Fruit fly (Drosophila melanogaster) whole organism, embryonic: ENCODE measurements around the gene pros.
A peak's percentile ranks its signal among the peaks of the same experiment; 100 is the strongest.

ENCODE experiments used
- Bdp1 ChIP-seq: fragments of 200-800 bp; sonication (Bioruptor generic); optimal IDR thresholded peaks from 3 replicates; lab custom pipeline; 2016; ENCODE audit warnings: missing biosample characterization, missing genetic modification characterization
- CG13296 ChIP-seq: fragments of 200-800 bp; sonication (Bioruptor generic); optimal IDR thresholded peaks from 3 replicates; lab custom pipeline; 2018; ENCODE audit warnings: missing biosample characterization, mild to moderate bottlenecking, missing genetic modification characterization
- CG13624 ChIP-seq: fragments of 200-800 bp; sonication (Bioruptor generic); optimal IDR thresholded peaks from 2 replicates; lab custom pipeline; 2016; ENCODE audit warnings: missing biosample characterization, missing genetic modification characterization
- CG15011 ChIP-seq: fragments of 200-800 bp; sonication (Bioruptor generic); optimal IDR thresholded peaks from 3 replicates; lab custom pipeline; 2018; ENCODE audit warnings: missing biosample characterization, mild to moderate bottlenecking, missing genetic modification characterization
- CG1529 ChIP-seq: fragments of 200-800 bp; sonication (Bioruptor generic); optimal IDR thresholded peaks from 3 replicates; lab custom pipeline; 2018; ENCODE audit warnings: missing biosample characterization, missing genetic modification characterization
- CG16863 ChIP-seq: fragments of 200-800 bp; sonication (Bioruptor generic); optimal IDR thresholded peaks from 3 replicates; lab custom pipeline; 2016; ENCODE audit warnings: missing biosample characterization, missing genetic modification characterization
- CG2116 ChIP-seq: fragments of 200-800 bp; sonication (Bioruptor generic); optimal IDR thresholded peaks from 3 replicates; lab custom pipeline; 2018; ENCODE audit warnings: missing biosample characterization, mild to moderate bottlenecking, missing genetic modification characterization
- CG2678 ChIP-seq: fragments of 200-800 bp; sonication (Bioruptor generic); optimal IDR thresholded peaks from 3 replicates; lab custom pipeline; 2019; ENCODE audit warnings: missing biosample characterization, mild to moderate bottlenecking, missing genetic modification characterization, moderate library complexity
- CG31365 ChIP-seq: fragments of 200-800 bp; sonication (Bioruptor generic); optimal IDR thresholded peaks from 2 replicates; lab custom pipeline; 2018; ENCODE audit warnings: missing biosample characterization, mild to moderate bottlenecking, missing genetic modification characterization
- CG33557 ChIP-seq: fragments of 200-800 bp; sonication (Bioruptor generic); optimal IDR thresholded peaks from 2 replicates; lab custom pipeline; 2019; ENCODE audit warnings: missing biosample characterization, mild to moderate bottlenecking, missing genetic modification characterization, moderate library complexity
- CG4707 ChIP-seq: fragments of 200-800 bp; sonication (Bioruptor generic); optimal IDR thresholded peaks from 2 replicates; lab custom pipeline; 2018; ENCODE audit warnings: missing biosample characterization, mild to moderate bottlenecking, missing genetic modification characterization, moderate library complexity
- CG4854 ChIP-seq: fragments of 200-800 bp; sonication (Bioruptor generic); optimal IDR thresholded peaks from 2 replicates; lab custom pipeline; 2016; ENCODE audit warnings: missing biosample characterization, missing genetic modification characterization, inconsistent platforms
- CG6175 ChIP-seq: fragments of 200-800 bp; sonication (Bioruptor generic); IDR thresholded peaks from 3 replicates; pipeline ENCODE4 v1.3.6; 2022; ENCODE audit warnings: missing biosample characterization, missing genetic modification characterization
- CG6683 ChIP-seq: fragments of 200-800 bp; sonication (Bioruptor generic); optimal IDR thresholded peaks from 2 replicates; lab custom pipeline; 2017; ENCODE audit warnings: missing biosample characterization, mild to moderate bottlenecking, missing genetic modification characterization, missing genetic modification reagents
- CG7786 ChIP-seq: fragments of 200-800 bp; sonication (Bioruptor generic); optimal IDR thresholded peaks from 2 replicates; lab custom pipeline; 2016; ENCODE audit warnings: missing biosample characterization, missing genetic modification characterization
- CG7963 ChIP-seq: fragments of 200-800 bp; sonication (Bioruptor generic); IDR thresholded peaks from 3 replicates; pipeline ENCODE4 v1.3.6; 2022; ENCODE audit warnings: missing biosample characterization, missing genetic modification characterization; ENCODE audit not compliant: partially characterized antibody
- CG8290 ChIP-seq, 3 experiments: fragments of 200-800 bp; sonication (Bioruptor generic); optimal IDR thresholded peaks; 2 replicates each; lab custom pipeline; 2016 to 2019; ENCODE audit warnings: missing biosample characterization in 3 of 3, missing genetic modification characterization in 3 of 3, mild to moderate bottlenecking in 2 of 3, moderate library complexity in 1 of 3
- CG9215 ChIP-seq: fragments of 200-800 bp; sonication (Bioruptor generic); IDR thresholded peaks from 2 replicates; pipeline ENCODE4 v1.3.6; 2022; ENCODE audit warnings: missing biosample characterization, missing genetic modification characterization
- CrebB ChIP-seq: fragments of 200-800 bp; sonication (Bioruptor generic); optimal IDR thresholded peaks from 3 replicates; lab custom pipeline; 2018; ENCODE audit warnings: missing biosample characterization, mild to moderate bottlenecking, missing genetic modification characterization
- D ChIP-seq, 2 experiments: fragments of 200-800 bp in 1 of 2; fragments of >200 bp in 1 of 2; sonication (Bioruptor generic) in 1 of 2; optimal IDR thresholded peaks; 2 replicates in 1 of 2; 3 replicates in 1 of 2; lab custom pipeline; 2017; ENCODE audit warnings: mild to moderate bottlenecking in 1 of 2, missing biosample characterization in 1 of 2, missing genetic modification characterization in 1 of 2, missing genetic modification reagents in 1 of 2
- Deaf1 ChIP-seq: fragments of 200-800 bp; optimal IDR thresholded peaks from 3 replicates; lab custom pipeline; 2019; ENCODE audit warnings: missing biosample characterization, mild to moderate bottlenecking, missing genetic modification characterization, moderate library complexity
- Elba2 ChIP-seq: fragments of 200-800 bp; sonication (Bioruptor generic); optimal IDR thresholded peaks from 3 replicates; lab custom pipeline; 2016; ENCODE audit warnings: missing biosample characterization, missing genetic modification characterization
- Fer1 ChIP-seq: fragments of 200-800 bp; sonication (Bioruptor generic); optimal IDR thresholded peaks from 2 replicates; lab custom pipeline; 2017; ENCODE audit warnings: missing biosample characterization, mild to moderate bottlenecking, missing genetic modification characterization
- Fer3 ChIP-seq: fragments of 200-800 bp; sonication (Bioruptor generic); optimal IDR thresholded peaks from 2 replicates; lab custom pipeline; 2018; ENCODE audit warnings: missing biosample characterization, mild to moderate bottlenecking, missing genetic modification characterization, moderate library complexity
- NK7.1 ChIP-seq: fragments of 200-800 bp; sonication (Bioruptor generic); optimal IDR thresholded peaks from 3 replicates; lab custom pipeline; 2016; ENCODE audit warnings: missing biosample characterization, missing genetic modification characterization
- Pdp1 ChIP-seq, 2 experiments: fragments of 200-800 bp; sonication (Bioruptor generic); optimal IDR thresholded peaks; 3 replicates each; lab custom pipeline; 2016; ENCODE audit warnings: missing biosample characterization in 2 of 2, missing genetic modification characterization in 2 of 2, mild to moderate bottlenecking in 1 of 2, moderate library complexity in 1 of 2
- Rfx ChIP-seq: fragments of 200-800 bp; sonication (Bioruptor generic); IDR thresholded peaks from 2 replicates; pipeline ENCODE4 v1.3.6; 2022; ENCODE audit warnings: missing biosample characterization, missing genetic modification characterization
- Sry-β ChIP-seq: fragments of 200-800 bp; sonication (Bioruptor generic); optimal IDR thresholded peaks from 2 replicates; lab custom pipeline; 2018; ENCODE audit warnings: missing biosample characterization, mild to moderate bottlenecking, missing genetic modification characterization, moderate library complexity
- Ssrp ChIP-seq: fragments of 200-800 bp; sonication (Bioruptor generic); optimal IDR thresholded peaks from 2 replicates; lab custom pipeline; 2018; ENCODE audit warnings: missing biosample characterization, mild to moderate bottlenecking, missing genetic modification characterization, moderate library complexity
- YL-1 ChIP-seq: fragments of 200-800 bp; sonication (Bioruptor generic); optimal IDR thresholded peaks from 3 replicates; lab custom pipeline; 2017; ENCODE audit warnings: missing biosample characterization, mild to moderate bottlenecking, missing genetic modification characterization
- ac ChIP-seq: fragments of 200-800 bp; sonication (Bioruptor generic); optimal IDR thresholded peaks from 3 replicates; lab custom pipeline; 2017; ENCODE audit warnings: missing biosample characterization, mild to moderate bottlenecking, missing genetic modification characterization
- aop ChIP-seq: fragments of 200-800 bp; sonication (Bioruptor generic); IDR thresholded peaks from 2 replicates; pipeline ENCODE4 v1.3.6; 2022; ENCODE audit warnings: missing biosample characterization, missing genetic modification characterization
- ash1 ChIP-seq: fragments of 200-800 bp; sonication (Bioruptor generic); optimal IDR thresholded peaks from 2 replicates; lab custom pipeline; 2018; ENCODE audit warnings: missing biosample characterization, mild to moderate bottlenecking, missing genetic modification characterization
- az2 ChIP-seq: fragments of 200-800 bp; sonication (Bioruptor generic); optimal IDR thresholded peaks from 3 replicates; lab custom pipeline; 2016; ENCODE audit warnings: missing biosample characterization, missing genetic modification characterization
- caup ChIP-seq: fragments of 200-800 bp; sonication (Bioruptor generic); optimal IDR thresholded peaks from 3 replicates; lab custom pipeline; 2017; ENCODE audit warnings: missing biosample characterization, mild to moderate bottlenecking, missing genetic modification characterization, moderate library complexity; ENCODE audit not compliant: severe bottlenecking
- dati ChIP-seq: fragments of 200-800 bp; sonication (Bioruptor generic); IDR thresholded peaks from 2 replicates; pipeline ENCODE4 v1.3.6; 2022; ENCODE audit warnings: missing biosample characterization, missing genetic modification characterization
- dm ChIP-seq: fragments of 200-800 bp; sonication (Bioruptor generic); optimal IDR thresholded peaks from 3 replicates; lab custom pipeline; 2016; ENCODE audit warnings: missing biosample characterization, missing genetic modification characterization
- gem ChIP-seq: fragments of 200-800 bp; sonication (Bioruptor generic); optimal IDR thresholded peaks from 2 replicates; lab custom pipeline; 2019; ENCODE audit warnings: missing biosample characterization, mild to moderate bottlenecking, missing genetic modification characterization, moderate library complexity
- lab ChIP-seq: fragments of 200-800 bp; sonication (Bioruptor generic); optimal IDR thresholded peaks from 3 replicates; lab custom pipeline; 2017; ENCODE audit warnings: missing biosample characterization, missing genetic modification characterization, mild to moderate bottlenecking, moderate library complexity, missing genetic modification reagents
- lov ChIP-seq, 2 experiments: fragments of 200-800 bp in 1 of 2; fragments of >200 bp in 1 of 2; sonication (Bioruptor generic) in 1 of 2; IDR thresholded peaks in 1 of 2; optimal IDR thresholded peaks in 1 of 2; 2 replicates in 1 of 2; 3 replicates in 1 of 2; pipeline versions ENCODE4 v1.3.6 to Lab custom; 2017 to 2022; ENCODE audit warnings: missing biosample characterization in 1 of 2, missing genetic modification characterization in 1 of 2
- nerfin-1 ChIP-seq: fragments of 200-800 bp; sonication (Bioruptor generic); optimal IDR thresholded peaks from 3 replicates; lab custom pipeline; 2019; ENCODE audit warnings: missing biosample characterization, mild to moderate bottlenecking, missing genetic modification characterization, moderate library complexity
- odd ChIP-seq: fragments of 200-800 bp; sonication (Bioruptor generic); optimal IDR thresholded peaks from 2 replicates; lab custom pipeline; 2017; ENCODE audit warnings: missing biosample characterization, mild to moderate bottlenecking, missing genetic modification characterization
- pan ChIP-seq, 4 experiments: fragments of >200 bp in 3 of 4; fragments of 200-800 bp in 1 of 4; sonication (Bioruptor generic) in 1 of 4; optimal IDR thresholded peaks in 3 of 4; IDR thresholded peaks in 1 of 4; 2 replicates each; pipeline versions ENCODE4 v1.3.6 to Lab custom; 2017 to 2022; ENCODE audit warnings: missing biosample characterization in 2 of 4, missing genetic modification characterization in 2 of 4, mixed read lengths in 1 of 4
- repo ChIP-seq: fragments of 200-800 bp; sonication (Bioruptor generic); optimal IDR thresholded peaks from 2 replicates; lab custom pipeline; 2016; ENCODE audit warnings: missing biosample characterization, missing genetic modification characterization
- sim ChIP-seq: fragments of 200-800 bp; sonication (Bioruptor generic); IDR thresholded peaks from 2 replicates; pipeline ENCODE4 v1.3.6; 2022; ENCODE audit warnings: missing biosample characterization, missing genetic modification characterization
- tup ChIP-seq: fragments of 200-800 bp; sonication (Bioruptor generic); optimal IDR thresholded peaks from 2 replicates; lab custom pipeline; 2016; ENCODE audit warnings: missing biosample characterization, mild to moderate bottlenecking, missing genetic modification characterization, moderate library complexity
- zfh1 ChIP-seq: fragments of 200-800 bp; sonication (Bioruptor generic); IDR thresholded peaks from 3 replicates; pipeline ENCODE4 v1.3.6; 2022; ENCODE audit warnings: missing biosample characterization, missing genetic modification characterization

pros gene

DNA sequence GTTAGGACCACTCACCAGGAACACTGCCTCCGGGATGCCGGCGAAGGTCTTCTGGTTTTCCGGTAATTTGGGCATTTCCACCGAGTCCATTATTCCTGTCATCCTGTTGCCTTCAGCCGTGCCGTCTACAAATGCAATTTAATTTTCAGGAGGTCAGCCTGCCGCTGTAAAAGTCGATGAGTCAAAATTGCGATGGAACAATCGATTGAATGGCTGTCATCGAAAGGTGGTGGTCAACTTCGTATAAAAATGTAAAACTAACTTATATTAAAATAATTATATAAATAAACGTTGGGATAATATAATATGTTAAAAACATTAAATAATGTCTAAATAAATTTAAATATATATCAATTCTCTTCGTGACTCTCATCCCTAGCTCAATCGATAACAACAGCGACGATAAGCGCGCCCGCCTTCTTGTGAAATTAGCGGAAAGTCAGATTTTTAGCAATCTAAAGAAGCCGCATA is 81.4 kb downstream of the pros start, which contains the start of the genes mgr and Irbp (continued):
- TF ChIP-seq ash1 (GFP tag; lab: Kevin White, UChicago) (peak; percentile 36), ac (GFP tag; lab: Kevin White, UChicago) (peak; percentile 58), Ssrp (tag; lab: Kevin White, UChicago) (peak; percentile 93), Pdp1 (GFP tag; optimal IDR thresholded peaks at IDR 0.05; lab: Kevin White, UChicago) (peak in 1 of 2 experiments; percentile 14), lov (optimal IDR thresholded peaks at IDR 0.05; lab: Kevin White, UChicago) (no peak), lov (GFP tag; IDR thresholded peaks at IDR 0.05; lab: Robert Waterston, UW) (peak; percentile 64; the same call in 1 of the 3 replicates), Rfx (GFP tag; lab: Robert Waterston, UW) (peak; percentile 97), odd (GFP tag; lab: Kevin White, UChicago) (peak; percentile 81), CG8290 (GFP tag; optimal IDR thresholded peaks at IDR 0.05; lab: Kevin White, UChicago) (peak; percentile 83), CG8290 (tag; optimal IDR thresholded peaks at IDR 0.05; lab: Kevin White, UChicago) (peak in 1 of 2 experiments; percentile 32), repo (GFP tag; lab: Kevin White, UChicago) (no peak), CG7963 (GFP tag; lab: Robert Waterston, UW) (peak; percentile 52; the same call in 1 of the 3 replicates), aop (GFP tag; lab: Robert Waterston, UW) (no peak), CG31365 (tag; lab: Kevin White, UChicago) (no peak), nerfin-1 (tag; lab: Kevin White, UChicago) (peak; percentile 85), caup (GFP tag; lab: Kevin White, UChicago) (peak; percentile 94), CG2678 (tag; lab: Kevin White, UChicago) (no peak), dm (GFP tag; lab: Kevin White, UChicago) (peak; percentile 19), CG33557 (GFP tag; lab: Kevin White, UChicago) (peak; percentile 91), sim (peak; percentile 88), CG1529 (GFP tag; lab: Kevin White, UChicago) (peak; percentile 66), lab (GFP tag; lab: Kevin White, UChicago) (peak; percentile 96), CG13296 (GFP tag; lab: Kevin White, UChicago) (peak; percentile 86), CG6683 (GFP tag; lab: Kevin White, UChicago) (peak; percentile 81), CG2116 (GFP tag; lab: Kevin White, UChicago) (peak; percentile 82), CG15011 (GFP tag; lab: Kevin White, UChicago) (peak; percentile 65), pan (optimal IDR thresholded peaks at IDR 0.05; lab: Kevin White, UChicago) (no peak), pan (GFP tag; optimal IDR thresholded peaks at IDR 0.05 in 1 of 2, IDR thresholded peaks at IDR 0.05 in 1 of 2) (peak in 1 of 2 experiments; percentile 96), D (optimal IDR thresholded peaks at IDR 0.05; lab: Kevin White, UChicago) (no peak), D (GFP tag; optimal IDR thresholded peaks at IDR 0.05; lab: Kevin White, UChicago) (peak; percentile 83), Deaf1 (tag; lab: Kevin White, UChicago) (no peak), CG16863 (peak; percentile 25), Sry-β (GFP tag; lab: Kevin White, UChicago) (peak; percentile 68), Fer1 (GFP tag; lab: Kevin White, UChicago) (no peak), CG13624 (peak; percentile 14), CG4707 (GFP tag; lab: Kevin White, UChicago) (peak; percentile 64), az2 (GFP tag; lab: Kevin White, UChicago) (peak; percentile 90), Elba2 (peak; percentile 8), NK7.1 (GFP tag; lab: Kevin White, UChicago) (no peak), YL-1 (GFP tag; lab: Kevin White, UChicago) (peak; percentile 93), CrebB (tag; lab: Kevin White, UChicago) (peak; percentile 75), Fer3 (tag; lab: Kevin White, UChicago) (peak; percentile 93), dati (GFP tag; lab: Robert Waterston, UW) (no peak), zfh1 (peak; percentile 93), gem (tag; lab: Kevin White, UChicago) (peak; percentile 97), CG6175 (peak; percentile 85), CG7786 (GFP tag; lab: Kevin White, UChicago) (peak; percentile 8), CG9215 (peak; percentile 93), CG4854 (GFP tag; lab: Kevin White, UChicago) (no peak), Bdp1 (peak; percentile 23), tup (GFP tag; lab: Kevin White, UChicago) (peak; percentile 70)
